Fruit fly (Drosophila melanogaster) whole organism, adult: ENCODE results near the gene CG9391.

Source experiments
- CG12768 ChIP-seq: fragments of 200-800 bp; sonication (Bioruptor generic); optimal IDR thresholded peaks from 2 replicates; lab custom pipeline; 2017; ENCODE audit warnings: missing biosample characterization, missing genetic modification characterization, mild to moderate bottlenecking, moderate library complexity, missing genetic modification reagents
- ovo ChIP-seq: fragments of 200-800 bp; sonication (Bioruptor generic); optimal IDR thresholded peaks from 2 replicates; lab custom pipeline; 2016; ENCODE audit warnings: missing biosample characterization, missing genetic modification characterization

dm6 chr3L:21224274-21224673 is 43.9 kb downstream of the CG9391 start:
- TF ChIP-seq CG12768 (GFP tag; lab: Kevin White, UChicago) (no peak), ovo (GFP tag; lab: Kevin White, UChicago) (no peak)
